Fruit fly (Drosophila melanogaster) whole organism, pupa: ENCODE results near the gene Pdha.

Experiments used
- CG10348 ChIP-seq: fragments of 200-800 bp; sonication (Bioruptor generic); IDR thresholded peaks from 2 replicates; pipeline ENCODE4 v1.3.6; 2022; ENCODE audit warnings: missing biosample characterization, missing genetic modification characterization
- CG12605 ChIP-seq: fragments of 200-800 bp; sonication (Bioruptor generic); IDR thresholded peaks from 2 replicates; pipeline ENCODE4 v1.3.6; 2022; ENCODE audit warnings: missing biosample characterization, missing genetic modification characterization
- CG13204 ChIP-seq: fragments of 200-800 bp; sonication (Bioruptor generic); optimal IDR thresholded peaks from 2 replicates; lab custom pipeline; 2018; ENCODE audit warnings: missing biosample characterization, mild to moderate bottlenecking, missing genetic modification characterization, moderate library complexity
- CG14655 ChIP-seq: fragments of 200-800 bp; sonication (Bioruptor generic); optimal IDR thresholded peaks from 3 replicates; lab custom pipeline; 2017; ENCODE audit warnings: mild to moderate bottlenecking, missing biosample characterization, missing genetic modification reagents, missing genetic modification characterization
- CG15710 ChIP-seq: fragments of 200-800 bp; sonication (Bioruptor generic); optimal IDR thresholded peaks from 2 replicates; lab custom pipeline; 2018; ENCODE audit warnings: missing biosample characterization, mild to moderate bottlenecking, missing genetic modification characterization, moderate library complexity
- CG17806 ChIP-seq: fragments of 200-800 bp; sonication (Bioruptor generic); optimal IDR thresholded peaks from 2 replicates; lab custom pipeline; 2018; ENCODE audit warnings: missing biosample characterization, mild to moderate bottlenecking, missing genetic modification characterization, moderate library complexity
- CG32121 ChIP-seq: fragments of 200-800 bp; sonication (Bioruptor generic); IDR thresholded peaks from 2 replicates; pipeline ENCODE4 v1.3.6; 2022; ENCODE audit warnings: missing biosample characterization, missing genetic modification characterization
- CG34367 ChIP-seq: fragments of 200-800 bp; sonication (Bioruptor generic); optimal IDR thresholded peaks from 2 replicates; lab custom pipeline; 2018; ENCODE audit warnings: missing biosample characterization, mild to moderate bottlenecking, missing genetic modification characterization
- CG4496 ChIP-seq: fragments of 200-800 bp; sonication (Bioruptor generic); IDR thresholded peaks from 3 replicates; pipeline ENCODE4 v1.3.6; 2022; ENCODE audit warnings: missing biosample characterization, missing genetic modification characterization
- CG8159 ChIP-seq: fragments of 200-800 bp; sonication (Bioruptor generic); optimal IDR thresholded peaks from 3 replicates; lab custom pipeline; 2018; ENCODE audit warnings: missing biosample characterization, mild to moderate bottlenecking, missing genetic modification characterization, moderate library complexity
- CG8301 ChIP-seq: fragments of 200-800 bp; sonication (Bioruptor generic); optimal IDR thresholded peaks from 2 replicates; lab custom pipeline; 2018; ENCODE audit warnings: missing biosample characterization, mild to moderate bottlenecking, missing genetic modification characterization
- EcR ChIP-seq: fragments of 200-800 bp; sonication (Bioruptor generic); optimal IDR thresholded peaks from 3 replicates; lab custom pipeline; 2019; ENCODE audit warnings: missing biosample characterization, missing genetic modification characterization, mild to moderate bottlenecking, moderate library complexity, missing genetic modification reagents
- Ets98B ChIP-seq: fragments of 200-800 bp; sonication (Bioruptor generic); IDR thresholded peaks from 2 replicates; pipeline ENCODE4 v1.3.6; 2022; ENCODE audit warnings: missing biosample characterization, missing genetic modification characterization
- Pif1A ChIP-seq: fragments of 200-800 bp; sonication (Bioruptor generic); optimal IDR thresholded peaks from 3 replicates; lab custom pipeline; 2016; ENCODE audit warnings: missing biosample characterization, missing genetic modification characterization
- Pif1B ChIP-seq: fragments of 200-800 bp; sonication (Bioruptor generic); optimal IDR thresholded peaks from 3 replicates; lab custom pipeline; 2016; ENCODE audit warnings: missing biosample characterization, missing genetic modification characterization
- Snoo ChIP-seq: fragments of 200-800 bp; sonication (Bioruptor generic); optimal IDR thresholded peaks from 3 replicates; lab custom pipeline; 2017; ENCODE audit warnings: missing biosample characterization, mild to moderate bottlenecking, missing genetic modification characterization, inconsistent platforms
- fd96Ca ChIP-seq: fragments of 200-800 bp; sonication (Bioruptor generic); IDR thresholded peaks from 3 replicates; pipeline ENCODE4 v1.3.6; 2022; ENCODE audit warnings: missing biosample characterization, missing genetic modification characterization
- gl ChIP-seq: fragments of 200-800 bp; sonication (Bioruptor generic); optimal IDR thresholded peaks from 2 replicates; lab custom pipeline; 2018; ENCODE audit warnings: missing biosample characterization, mild to moderate bottlenecking, missing genetic modification characterization
- rn ChIP-seq: fragments of 200-800 bp; sonication (Bioruptor generic); IDR thresholded peaks from 2 replicates; pipeline ENCODE4 v1.3.6; 2022; ENCODE audit warnings: missing biosample characterization, missing genetic modification characterization

Pdha gene

DNA sequence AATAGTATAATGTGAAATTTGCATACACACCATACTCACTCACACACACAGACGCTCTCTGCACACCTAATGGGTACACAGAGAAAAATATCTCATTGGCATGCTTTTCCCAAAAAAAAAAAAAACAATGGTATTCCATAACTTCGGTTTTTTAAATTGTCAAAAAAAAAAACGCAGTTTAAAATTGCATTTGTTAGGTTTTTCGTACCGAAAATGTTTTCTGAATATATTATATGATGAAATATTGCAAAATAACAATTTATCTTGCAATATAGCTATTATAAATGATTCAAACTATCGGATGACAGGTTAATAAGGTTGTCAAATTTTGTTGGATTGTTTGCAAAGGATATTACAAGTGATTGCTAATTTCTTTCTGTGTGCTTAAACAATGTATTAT, 2.3 kb upstream of the Pdha start:
- no peak for TF ChIP-seq Snoo (tag; lab: Kevin White, UChicago)
- TF ChIP-seq CG15710 (tag; lab: Kevin White, UChicago): peak; percentile 5

DNA sequence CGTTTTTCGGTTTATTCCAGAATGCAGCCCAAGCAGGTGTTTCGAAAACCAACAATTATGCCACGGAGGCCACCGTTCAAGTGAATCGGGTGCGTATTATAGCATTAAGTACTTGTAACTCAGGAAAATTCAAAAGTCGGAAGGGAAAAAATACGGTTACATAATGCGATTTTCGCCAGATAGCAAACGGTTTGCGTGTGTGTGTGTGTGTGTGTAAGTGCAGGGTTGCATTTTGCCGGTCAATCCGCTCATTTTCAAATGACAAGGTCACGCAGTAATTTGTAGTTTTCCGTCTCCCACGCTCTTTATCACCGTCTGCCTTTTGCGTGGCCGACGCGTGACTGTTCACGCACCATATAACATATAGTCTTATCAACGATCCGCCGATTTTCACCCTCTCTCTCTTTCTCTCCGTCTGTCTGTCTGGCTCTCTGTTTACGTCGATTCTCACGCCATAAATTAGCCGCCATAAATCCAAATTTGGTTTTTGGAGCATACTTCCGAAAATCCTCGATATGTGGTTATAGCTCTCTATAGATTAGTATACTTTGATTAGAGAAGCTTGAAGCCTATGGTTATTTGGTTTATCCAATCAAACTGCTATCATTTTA, 825 bp downstream of the Pdha start:
- TF ChIP-seq CG8159 (tag; lab: Kevin White, UChicago) (no peak), EcR (GFP tag; lab: Kevin White, UChicago) (no peak), fd96Ca (GFP tag; lab: Robert Waterston, UW) (no peak), CG4496 (GFP tag; lab: Robert Waterston, UW) (no peak), CG15710 (tag; lab: Kevin White, UChicago) (no peak), rn (GFP tag; lab: Robert Waterston, UW) (no peak), CG13204 (GFP tag; lab: Kevin White, UChicago) (no peak), Pif1B (GFP tag; lab: Kevin White, UChicago) (no peak), CG12605 (GFP tag; lab: Robert Waterston, UW) (no peak), gl (tag; lab: Kevin White, UChicago) (no peak), CG32121 (GFP tag; lab: Robert Waterston, UW) (no peak), CG10348 (GFP tag; lab: Robert Waterston, UW) (no peak), Ets98B (no peak)

DNA sequence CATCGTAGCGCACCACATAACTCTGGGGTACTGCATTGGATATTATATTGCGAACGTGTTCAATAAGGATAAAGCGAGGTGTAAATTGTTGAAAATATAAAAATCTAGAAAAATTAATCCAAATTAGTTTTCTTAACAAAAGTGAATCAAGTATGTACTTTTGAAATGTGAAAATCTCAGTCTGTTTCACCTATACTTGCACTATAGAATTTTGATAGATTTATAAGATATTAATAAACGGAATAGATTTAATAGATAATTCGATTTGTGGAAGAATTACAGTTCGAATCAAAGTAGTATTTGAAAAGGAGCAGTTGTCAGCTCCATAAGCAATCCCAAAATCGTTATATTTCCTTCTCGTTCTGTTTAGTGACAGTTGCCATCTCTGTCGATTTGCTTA, 2.9 kb downstream of the Pdha start, which contains the start of gene CG7024:
Gene CG7024 (plus strand): TSS at position 301 of the 400 bp plus-strand sequence.
- TF ChIP-seq fd96Ca (GFP tag; lab: Robert Waterston, UW) (no peak), Pif1B (GFP tag; lab: Kevin White, UChicago) (no peak), CG32121 (GFP tag; lab: Robert Waterston, UW) (no peak), CG4496 (GFP tag; lab: Robert Waterston, UW) (no peak), rn (GFP tag; lab: Robert Waterston, UW) (no peak), CG17806 (tag; lab: Kevin White, UChicago) (no peak), CG12605 (GFP tag; lab: Robert Waterston, UW) (no peak), Snoo (tag; lab: Kevin White, UChicago) (no peak), Ets98B (no peak), CG14655 (GFP tag; lab: Kevin White, UChicago) (no peak), CG8301 (tag; lab: Kevin White, UChicago) (no peak), CG34367 (no peak), gl (tag; lab: Kevin White, UChicago) (no peak), EcR (GFP tag; lab: Kevin White, UChicago) (no peak), CG15710 (tag; lab: Kevin White, UChicago) (no peak), CG8159 (tag; lab: Kevin White, UChicago) (no peak), Pif1A (no peak), CG13204 (GFP tag; lab: Kevin White, UChicago) (no peak)

DNA sequence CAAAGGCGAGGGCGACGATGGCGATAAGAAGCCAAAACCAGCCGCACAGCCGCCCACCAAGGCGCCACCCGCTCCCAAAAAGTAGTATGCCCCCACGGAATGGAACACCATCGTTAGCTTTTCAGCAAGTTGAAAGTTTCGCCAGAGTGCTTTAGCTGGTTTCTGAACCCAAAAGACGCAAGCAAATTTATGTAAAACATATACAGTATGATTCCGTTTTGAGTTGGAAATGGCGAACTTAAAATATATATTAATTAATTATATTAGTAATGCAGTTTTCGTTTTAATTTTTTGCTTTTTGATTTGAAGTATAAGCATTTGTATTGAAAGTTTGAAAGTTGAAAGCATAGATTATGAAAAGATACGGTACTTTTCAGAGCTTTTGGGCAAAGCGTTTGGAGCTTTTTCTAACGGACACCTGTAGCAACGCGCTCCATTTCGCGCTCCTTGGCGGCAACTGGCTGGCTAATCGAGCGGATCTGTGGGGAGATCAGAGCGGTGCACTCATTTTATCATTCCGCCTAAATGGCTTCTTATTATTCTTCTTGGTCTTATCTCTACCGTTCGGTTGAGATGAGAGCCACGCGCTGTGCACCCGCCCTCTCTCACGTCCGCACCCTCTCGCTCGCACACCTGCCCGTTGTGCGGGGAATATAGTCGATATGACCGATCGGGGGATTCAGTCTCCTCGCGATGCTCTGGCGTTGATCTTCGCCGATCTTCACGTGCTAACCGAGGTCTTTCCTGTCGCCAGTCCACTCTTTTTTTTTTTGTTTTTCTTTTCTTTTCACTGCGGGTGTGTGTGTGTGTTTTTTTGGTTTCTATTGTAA, 5.4 kb downstream of the Pdha start, which contains the start of gene Proc-R:
Gene Proc-R (plus strand): TSS at position 680 of the 830 bp plus-strand sequence.
- TF ChIP-seq EcR (GFP tag; lab: Kevin White, UChicago) (no peak), CG10348 (GFP tag; lab: Robert Waterston, UW) (no peak), CG12605 (GFP tag; lab: Robert Waterston, UW) (0 out of 2 replicates have a peak, but pooled peaks have one; percentile 24), CG32121 (GFP tag; lab: Robert Waterston, UW) (peak; percentile 42; the same call in 1 of the 2 replicates), CG4496 (GFP tag; lab: Robert Waterston, UW) (peak; percentile 42; the same call in 1 of the 3 replicates), CG17806 (tag; lab: Kevin White, UChicago) (no peak)
